Worm (Caenorhabditis elegans) whole organism, young adult: ENCODE data around the gene F35H10.5.
A peak's percentile ranks its signal among the peaks of the same experiment; 100 is the strongest.

Experiments used
- B0019.2 ChIP-seq: fragments of 200-800 bp; sonication (Bioruptor generic); conservative IDR thresholded peaks from 2 replicates; pipeline ENCODE4 v1.3.6; 2022; ENCODE audit warnings: missing genetic modification reagents, missing genetic modification characterization, missing compliant biosample characterization
- B0336.3 ChIP-seq: fragments of 200-800 bp; sonication (Bioruptor generic); IDR thresholded peaks from 2 replicates; pipeline ENCODE4 v1.3.6; 2022; ENCODE audit warnings: missing genetic modification characterization, missing compliant biosample characterization
- F10E7.11 ChIP-seq: sonication (generic microtip); optimal IDR thresholded peaks from 2 replicates; lab custom pipeline; 2017; ENCODE audit warnings: mild to moderate bottlenecking, missing genetic modification characterization, moderate library complexity, missing compliant biosample characterization
- F22D6.2 ChIP-seq: sonication (generic microtip); optimal IDR thresholded peaks from 2 replicates; lab custom pipeline; 2016; ENCODE audit warnings: mild to moderate bottlenecking, missing genetic modification characterization, missing compliant biosample characterization
- F33H1.4 ChIP-seq: fragments of 200-800 bp; sonication (Bioruptor generic); IDR thresholded peaks from 2 replicates; pipeline ENCODE4 v1.3.6; 2022; ENCODE audit warnings: missing genetic modification reagents, missing genetic modification characterization, missing compliant biosample characterization
- F37B4.10 ChIP-seq: fragments of 200-800 bp; sonication (Bioruptor generic); IDR thresholded peaks from 2 replicates; pipeline ENCODE4 v1.3.6; 2022; ENCODE audit warnings: missing genetic modification characterization, missing compliant biosample characterization
- F52B5.7 ChIP-seq: sonication (generic microtip); optimal IDR thresholded peaks from 2 replicates; lab custom pipeline; 2016; ENCODE audit warnings: mild to moderate bottlenecking, missing genetic modification characterization, missing compliant biosample characterization
- F57C9.4 ChIP-seq: sonication (generic microtip); optimal IDR thresholded peaks from 2 replicates; lab custom pipeline; 2017; ENCODE audit warnings: mild to moderate bottlenecking, missing genetic modification characterization, missing compliant biosample characterization
- T07F8.4 ChIP-seq: sonication (generic microtip); optimal IDR thresholded peaks from 2 replicates; lab custom pipeline; 2016; ENCODE audit warnings: mild to moderate bottlenecking, missing genetic modification characterization, moderate library complexity, missing compliant biosample characterization
- T26A5.8 ChIP-seq: sonication (generic microtip); optimal IDR thresholded peaks from 2 replicates; lab custom pipeline; 2016; ENCODE audit warnings: missing genetic modification characterization, missing compliant biosample characterization
- Y53G8AR.9 ChIP-seq: fragments of 200-800 bp; sonication (Bioruptor generic); conservative IDR thresholded peaks from 2 replicates; pipeline ENCODE4 v1.3.6; 2022; ENCODE audit warnings: missing genetic modification reagents, missing genetic modification characterization, missing compliant biosample characterization
- Y56A3A.18 ChIP-seq: fragments of 200-800 bp; sonication (Bioruptor generic); IDR thresholded peaks from 2 replicates; pipeline ENCODE4 v1.3.6; 2022; ENCODE audit warnings: missing genetic modification reagents, missing genetic modification characterization, missing compliant biosample characterization
- aptf-3 ChIP-seq: fragments of 200-800 bp; sonication (Bioruptor generic); IDR thresholded peaks from 2 replicates; pipeline ENCODE4 v1.3.6; 2022; ENCODE audit warnings: missing genetic modification characterization, missing compliant biosample characterization
- atf-7 ChIP-seq: sonication (generic microtip); optimal IDR thresholded peaks from 2 replicates; lab custom pipeline; 2017; ENCODE audit warnings: mild to moderate bottlenecking, missing genetic modification characterization, missing compliant biosample characterization
- athp-1 ChIP-seq: sonication (generic microtip); optimal IDR thresholded peaks from 2 replicates; lab custom pipeline; 2017; ENCODE audit warnings: mild to moderate bottlenecking, missing genetic modification characterization, missing compliant biosample characterization
- cebp-2 ChIP-seq: fragments of 200-800 bp; sonication (Bioruptor generic); IDR thresholded peaks from 2 replicates; pipeline ENCODE4 v1.3.6; 2022; ENCODE audit warnings: missing genetic modification characterization, missing compliant biosample characterization
- dpff-1 ChIP-seq: sonication (generic microtip); optimal IDR thresholded peaks from 2 replicates; lab custom pipeline; 2017; ENCODE audit warnings: mild to moderate bottlenecking, missing genetic modification characterization, missing compliant biosample characterization
- him-1 ChIP-seq: sonication (generic microtip); optimal IDR thresholded peaks from 2 replicates; lab custom pipeline; 2016; ENCODE audit warnings: missing genotype, missing genetic modification reagents, missing genetic modification characterization, missing compliant biosample characterization
- hmg-1.2 ChIP-seq: fragments of 200-800 bp; sonication (Bioruptor generic); IDR thresholded peaks from 2 replicates; pipeline ENCODE4 v1.3.6; 2022; ENCODE audit warnings: missing genetic modification reagents, missing genetic modification characterization, missing compliant biosample characterization
- let-607 ChIP-seq, 2 experiments: fragments of 200-800 bp in 1 of 2; sonication (Bioruptor generic) in 1 of 2; sonication (generic microtip) in 1 of 2; optimal IDR thresholded peaks; 2 replicates each; lab custom pipeline; 2016 to 2018; ENCODE audit warnings: mild to moderate bottlenecking in 2 of 2, missing compliant biosample characterization in 2 of 2, missing genetic modification characterization in 2 of 2, moderate library complexity in 2 of 2, missing genotype in 1 of 2
- lin-26 ChIP-seq: fragments of 200-800 bp; sonication (Bioruptor generic); IDR thresholded peaks from 2 replicates; pipeline ENCODE4 v1.3.6; 2022; ENCODE audit warnings: missing genetic modification reagents, missing genetic modification characterization, missing compliant biosample characterization
- lsl-1 ChIP-seq: fragments of 200-800 bp; sonication (Bioruptor generic); optimal IDR thresholded peaks from 2 replicates; lab custom pipeline; 2018; ENCODE audit warnings: mild to moderate bottlenecking, missing genetic modification characterization, moderate library complexity, missing compliant biosample characterization
- madf-10 ChIP-seq: sonication (generic microtip); optimal IDR thresholded peaks from 2 replicates; lab custom pipeline; 2016; ENCODE audit warnings: mild to moderate bottlenecking, missing genetic modification characterization, missing compliant biosample characterization
- madf-3 ChIP-seq: fragments of 200-800 bp; sonication (Bioruptor generic); IDR thresholded peaks from 2 replicates; pipeline ENCODE4 v1.3.6; 2022; ENCODE audit warnings: missing genetic modification reagents, missing genetic modification characterization, missing compliant biosample characterization
- madf-6 ChIP-seq: fragments of 200-800 bp; sonication (Bioruptor generic); IDR thresholded peaks from 2 replicates; pipeline ENCODE4 v1.3.6; 2022; ENCODE audit warnings: missing genetic modification reagents, missing genetic modification characterization, missing compliant biosample characterization
- mel-28 ChIP-seq: sonication (generic microtip); optimal IDR thresholded peaks from 2 replicates; lab custom pipeline; 2016; ENCODE audit warnings: borderline replicate concordance, mild to moderate bottlenecking, missing genetic modification characterization, missing compliant biosample characterization
- mxl-1 ChIP-seq: sonication (generic microtip); optimal IDR thresholded peaks from 2 replicates; lab custom pipeline; 2016; ENCODE audit warnings: missing genetic modification characterization, missing compliant biosample characterization
- nhr-179 ChIP-seq: sonication (generic microtip); optimal IDR thresholded peaks from 2 replicates; lab custom pipeline; 2016; ENCODE audit warnings: mild to moderate bottlenecking, missing genetic modification characterization, missing compliant biosample characterization
- nhr-90 ChIP-seq: sonication (generic microtip); optimal IDR thresholded peaks from 2 replicates; lab custom pipeline; 2016; ENCODE audit warnings: missing genotype, mild to moderate bottlenecking, missing genetic modification characterization, missing compliant biosample characterization
- pha-4 ChIP-seq: fragments of 150-350 bp; sonication (generic microtip); optimal IDR thresholded peaks from 2 replicates; lab custom pipeline; 2014; ENCODE audit warnings: missing biosample characterization, missing genetic modification reagents, missing genetic modification characterization
- rcor-1 ChIP-seq: fragments of 200-800 bp; sonication (Bioruptor generic); IDR thresholded peaks from 2 replicates; pipeline ENCODE4 v1.3.6; 2022; ENCODE audit warnings: missing genetic modification reagents, missing genetic modification characterization, missing compliant biosample characterization
- repo-1 ChIP-seq: sonication (generic microtip); optimal IDR thresholded peaks from 2 replicates; lab custom pipeline; 2017; ENCODE audit warnings: mild to moderate bottlenecking, missing genetic modification characterization, missing compliant biosample characterization
- rpc-1 ChIP-seq, 2 experiments: fragments of 150-350 bp in 1 of 2; sonication (generic microtip) in 1 of 2; optimal IDR thresholded peaks; 2 replicates each; lab custom pipeline; 2014 to 2018; ENCODE audit warnings: missing biosample characterization in 1 of 2, missing genetic modification characterization in 1 of 2, missing genetic modification reagents in 1 of 2, missing genotype in 1 of 2
- sdz-38 ChIP-seq: sonication (generic microtip); optimal IDR thresholded peaks from 2 replicates; lab custom pipeline; 2016; ENCODE audit warnings: missing genotype, missing genetic modification characterization, missing compliant biosample characterization
- somi-1 ChIP-seq: fragments of 200-800 bp; sonication (Bioruptor generic); optimal IDR thresholded peaks from 2 replicates; lab custom pipeline; 2018; ENCODE audit warnings: mild to moderate bottlenecking, missing genetic modification characterization, missing compliant biosample characterization
- unc-130 ChIP-seq: sonication (generic microtip); optimal IDR thresholded peaks from 2 replicates; lab custom pipeline; 2016; ENCODE audit warnings: missing genetic modification reagents, missing genetic modification characterization, missing compliant biosample characterization
- unc-62 ChIP-seq: fragments of 150-350 bp; optimal IDR thresholded peaks from 2 replicates; lab custom pipeline; 2014; ENCODE audit warnings: missing biosample characterization, missing genetic modification reagents, missing genetic modification characterization
- ztf-22 ChIP-seq: fragments of 200-800 bp; sonication (Bioruptor generic); optimal IDR thresholded peaks from 2 replicates; lab custom pipeline; 2018; ENCODE audit warnings: mild to moderate bottlenecking, missing genetic modification characterization, moderate library complexity, missing compliant biosample characterization
- ztf-25 ChIP-seq: fragments of 200-800 bp; sonication (Bioruptor generic); IDR thresholded peaks from 2 replicates; pipeline ENCODE4 v1.3.6; 2022; ENCODE audit warnings: missing genetic modification reagents, missing genetic modification characterization, missing compliant biosample characterization
- ztf-6 ChIP-seq: fragments of 200-800 bp; sonication (Bioruptor generic); IDR thresholded peaks from 2 replicates; pipeline ENCODE4 v1.3.6; 2022; ENCODE audit warnings: missing genetic modification reagents, missing genetic modification characterization, missing compliant biosample characterization

The F35H10.5 gene

ce11 chrIV:8260848-8261638 is 39.5 kb upstream of the F35H10.5 start, which contains the start of gene vit-6 (continued):
- TF ChIP-seq lsl-1 (GFP tag; lab: Kevin White, UChicago) = no peak
- TF ChIP-seq hmg-1.2 (GFP tag; lab: Robert Waterston, UW) = peak; percentile 37; the same call in 1 of the 2 replicates
- peak; percentile 91 for TF ChIP-seq unc-62 (GFP tag; lab: Kevin White, UChicago)
- TF ChIP-seq madf-6 = no peak
- TF ChIP-seq nhr-179 = no peak
- TF ChIP-seq F10E7.11 = no peak
- peak; percentile 58; the same call in 1 of the 2 replicates for TF ChIP-seq Y53G8AR.9 (GFP tag; lab: Robert Waterston, UW)
- TF ChIP-seq athp-1 (tag; lab: Kevin White, UChicago) = no peak
- TF ChIP-seq let-607 (tag; optimal IDR thresholded peaks at IDR 0.05; lab: Kevin White, UChicago) = peak; percentile 73 to 78
- TF ChIP-seq ztf-25 (GFP tag; lab: Robert Waterston, UW) = no peak
- TF ChIP-seq cebp-2 (GFP tag; lab: Robert Waterston, UW) = 0 out of 2 replicates have a peak, but pooled peaks have one; percentile 36
- no peak for TF ChIP-seq him-1 (tag; lab: Kevin White, UChicago)
- peak; percentile 66 for TF ChIP-seq Y56A3A.18
- TF ChIP-seq B0019.2 = no peak
- TF ChIP-seq somi-1 (GFP tag; lab: Kevin White, UChicago) = no peak
- no peak for TF ChIP-seq T26A5.8 (tag; lab: Kevin White, UChicago)
- no peak for TF ChIP-seq T07F8.4 (tag; lab: Kevin White, UChicago)
- TF ChIP-seq sdz-38 (tag; lab: Kevin White, UChicago) = no peak
- no peak for TF ChIP-seq lin-26 (GFP tag; lab: Robert Waterston, UW)
- peak; percentile 8 for TF ChIP-seq ztf-22 (GFP tag; lab: Kevin White, UChicago)
- TF ChIP-seq mel-28 (tag; lab: Kevin White, UChicago) = no peak
- TF ChIP-seq unc-130 (GFP tag; lab: Kevin White, UChicago) = no peak
- no peak for TF ChIP-seq pha-4 (tag; lab: Kevin White, UChicago)
- TF ChIP-seq aptf-3 (GFP tag; lab: Robert Waterston, UW) = no peak
- 0 out of 2 replicates have a peak, but pooled peaks have one; percentile 23 for TF ChIP-seq rcor-1 (GFP tag; lab: Robert Waterston, UW)
- TF ChIP-seq rpc-1 (optimal IDR thresholded peaks at IDR 0.05; lab: Kevin White, UChicago) = no peak
- TF ChIP-seq rpc-1 (tag; optimal IDR thresholded peaks at IDR 0.05; lab: Kevin White, UChicago) = no peak
- peak; percentile 63 for TF ChIP-seq F52B5.7
- TF ChIP-seq mxl-1 = no peak
- TF ChIP-seq F57C9.4 (tag; lab: Kevin White, UChicago) = no peak
- TF ChIP-seq dpff-1 (tag; lab: Kevin White, UChicago) = peak; percentile 45
- no peak for TF ChIP-seq nhr-90
- TF ChIP-seq F33H1.4 (GFP tag; lab: Robert Waterston, UW) = no peak

ce11 chrIV:8262671-8263070 is 37.9 kb upstream of the F35H10.5 start:
- TF ChIP-seq hmg-1.2 (GFP tag; lab: Robert Waterston, UW) = no peak
- 0 out of 2 replicates have a peak, but pooled peaks have one; percentile 7 for TF ChIP-seq Y53G8AR.9 (GFP tag; lab: Robert Waterston, UW)
- TF ChIP-seq B0336.3 = 0 out of 2 replicates have a peak, but pooled peaks have one; percentile 2
- peak; percentile 65 for TF ChIP-seq repo-1 (tag; lab: Kevin White, UChicago)
- peak; percentile 60; the same call in 1 of the 2 replicates for TF ChIP-seq madf-3 (GFP tag; lab: Robert Waterston, UW)
- peak; percentile 26 for TF ChIP-seq F22D6.2
- peak; percentile 67 for TF ChIP-seq atf-7
- no peak for TF ChIP-seq ztf-6 (GFP tag; lab: Robert Waterston, UW)
- TF ChIP-seq nhr-90 = peak; percentile 52
- 0 out of 2 replicates have a peak, but pooled peaks have one; percentile 4 for TF ChIP-seq F37B4.10 (GFP tag; lab: Robert Waterston, UW)
- TF ChIP-seq madf-10 (tag; lab: Kevin White, UChicago) = no peak
- TF ChIP-seq rcor-1 (GFP tag; lab: Robert Waterston, UW) = 0 out of 2 replicates have a peak, but pooled peaks have one; percentile 12
